Fruit fly (Drosophila melanogaster) whole organism, embryonic: ENCODE results near the gene Oct-TyrR.

ENCODE experiments used
- Bteb2 ChIP-seq: fragments of 200-800 bp; sonication (Bioruptor generic); optimal IDR thresholded peaks from 2 replicates; lab custom pipeline; 2016; ENCODE audit warnings: missing biosample characterization, missing genetic modification characterization
- CG11247 ChIP-seq: fragments of 200-800 bp; sonication (Bioruptor generic); IDR thresholded peaks from 2 replicates; pipeline ENCODE4 v1.3.6; 2022; ENCODE audit warnings: missing biosample characterization, missing genetic modification characterization
- CG12942 ChIP-seq: fragments of 200-800 bp; sonication (Bioruptor generic); optimal IDR thresholded peaks from 3 replicates; lab custom pipeline; 2016; ENCODE audit warnings: missing biosample characterization, missing genetic modification characterization
- CG13775 ChIP-seq: fragments of 200-800 bp; sonication (Bioruptor generic); optimal IDR thresholded peaks from 3 replicates; lab custom pipeline; 2017; ENCODE audit warnings: missing biosample characterization, mild to moderate bottlenecking, missing genetic modification characterization
- CG14050 ChIP-seq: fragments of 200-800 bp; sonication (Bioruptor generic); IDR thresholded peaks from 3 replicates; pipeline ENCODE4 v1.3.6; 2022; ENCODE audit warnings: missing biosample characterization, missing genetic modification characterization
- CG14667 ChIP-seq: fragments of 200-800 bp; sonication (Bioruptor generic); IDR thresholded peaks from 2 replicates; pipeline ENCODE4 v1.3.6; 2022; ENCODE audit warnings: missing biosample characterization, missing genetic modification characterization
- CG15011 ChIP-seq: fragments of 200-800 bp; sonication (Bioruptor generic); optimal IDR thresholded peaks from 3 replicates; lab custom pipeline; 2018; ENCODE audit warnings: missing biosample characterization, mild to moderate bottlenecking, missing genetic modification characterization
- CG1647 ChIP-seq: fragments of 200-800 bp; sonication (Bioruptor generic); optimal IDR thresholded peaks from 3 replicates; lab custom pipeline; 2016; ENCODE audit warnings: missing biosample characterization, missing genetic modification characterization
- CG17802 ChIP-seq: fragments of 200-800 bp; sonication (Bioruptor generic); optimal IDR thresholded peaks from 2 replicates; lab custom pipeline; 2018; ENCODE audit warnings: missing biosample characterization, mild to moderate bottlenecking, missing genetic modification characterization, moderate library complexity
- CG2199 ChIP-seq: fragments of 200-800 bp; sonication (Bioruptor generic); IDR thresholded peaks from 3 replicates; pipeline ENCODE4 v1.3.6; 2022; ENCODE audit warnings: missing biosample characterization, missing genetic modification characterization
- CG31388 ChIP-seq: fragments of 200-800 bp; sonication (Bioruptor generic); optimal IDR thresholded peaks from 2 replicates; lab custom pipeline; 2016; ENCODE audit warnings: missing biosample characterization, missing genetic modification characterization
- CG3163 ChIP-seq: fragments of 200-800 bp; sonication (Bioruptor generic); optimal IDR thresholded peaks from 3 replicates; lab custom pipeline; 2016; ENCODE audit warnings: missing biosample characterization, missing genetic modification characterization
- CG4360 ChIP-seq: fragments of 200-800 bp; sonication (Bioruptor generic); IDR thresholded peaks from 2 replicates; pipeline ENCODE4 v1.3.6; 2022; ENCODE audit warnings: missing biosample characterization, missing genetic modification characterization
- CG43689 ChIP-seq: fragments of 200-800 bp; sonication (Bioruptor generic); IDR thresholded peaks from 2 replicates; pipeline ENCODE4 v1.3.6; 2022; ENCODE audit warnings: missing biosample characterization, missing genetic modification characterization
- CG4707 ChIP-seq: fragments of 200-800 bp; sonication (Bioruptor generic); optimal IDR thresholded peaks from 2 replicates; lab custom pipeline; 2018; ENCODE audit warnings: missing biosample characterization, mild to moderate bottlenecking, missing genetic modification characterization, moderate library complexity
- CG4730 ChIP-seq: fragments of 200-800 bp; sonication (Bioruptor generic); IDR thresholded peaks from 2 replicates; pipeline ENCODE4 v1.3.6; 2022; ENCODE audit warnings: missing biosample characterization, missing genetic modification characterization
- CG5245 ChIP-seq: fragments of 200-800 bp; sonication (Bioruptor generic); optimal IDR thresholded peaks from 3 replicates; lab custom pipeline; 2016; ENCODE audit warnings: missing biosample characterization, missing genetic modification characterization
- CG6765 ChIP-seq: fragments of 200-800 bp; sonication (Bioruptor generic); optimal IDR thresholded peaks from 3 replicates; lab custom pipeline; 2017; ENCODE audit warnings: missing biosample characterization, mild to moderate bottlenecking, missing genetic modification characterization
- CG8478 ChIP-seq: fragments of >200 bp; optimal IDR thresholded peaks from 2 replicates; lab custom pipeline; 2018
- CG9215 ChIP-seq: fragments of 200-800 bp; sonication (Bioruptor generic); IDR thresholded peaks from 2 replicates; pipeline ENCODE4 v1.3.6; 2022; ENCODE audit warnings: missing biosample characterization, missing genetic modification characterization
- CG9797 ChIP-seq: fragments of 200-800 bp; sonication (Bioruptor generic); optimal IDR thresholded peaks from 3 replicates; lab custom pipeline; 2018; ENCODE audit warnings: missing biosample characterization, mild to moderate bottlenecking, missing genetic modification characterization
- Deaf1 ChIP-seq: fragments of 200-800 bp; optimal IDR thresholded peaks from 3 replicates; lab custom pipeline; 2019; ENCODE audit warnings: missing biosample characterization, mild to moderate bottlenecking, missing genetic modification characterization, moderate library complexity
- Dip3 ChIP-seq: fragments of 200-800 bp; sonication (Bioruptor generic); optimal IDR thresholded peaks from 3 replicates; lab custom pipeline; 2016; ENCODE audit warnings: missing biosample characterization, missing genetic modification characterization
- Dp ChIP-seq: fragments of 200-800 bp; sonication (Bioruptor generic); optimal IDR thresholded peaks from 2 replicates; lab custom pipeline; 2018; ENCODE audit warnings: missing biosample characterization, mild to moderate bottlenecking, missing genetic modification characterization, moderate library complexity
- Drgx ChIP-seq: fragments of 200-800 bp; sonication (Bioruptor generic); IDR thresholded peaks from 2 replicates; pipeline ENCODE4 v1.3.6; 2022; ENCODE audit warnings: missing biosample characterization, missing genetic modification characterization
- E2f2 ChIP-seq: fragments of 200-800 bp; sonication (Bioruptor generic); IDR thresholded peaks from 2 replicates; pipeline ENCODE4 v1.3.6; 2022; ENCODE audit warnings: missing biosample characterization, missing genetic modification characterization
- Hand ChIP-seq: fragments of 200-800 bp; sonication (Bioruptor generic); optimal IDR thresholded peaks from 2 replicates; lab custom pipeline; 2017; ENCODE audit warnings: mild to moderate bottlenecking, missing biosample characterization, missing genetic modification reagents, missing genetic modification characterization
- Hr51 ChIP-seq, 2 experiments: fragments of 200-800 bp; sonication (Bioruptor generic); optimal IDR thresholded peaks; 2 replicates in 1 of 2; 3 replicates in 1 of 2; lab custom pipeline; 2016 to 2018; ENCODE audit warnings: missing biosample characterization in 2 of 2, missing genetic modification characterization in 2 of 2, mild to moderate bottlenecking in 1 of 2, moderate library complexity in 1 of 2
- NFAT ChIP-seq: fragments of 200-800 bp; sonication (Bioruptor generic); IDR thresholded peaks from 2 replicates; pipeline ENCODE4 v1.3.6; 2022; ENCODE audit warnings: missing biosample characterization, missing genetic modification characterization
- Neu2 ChIP-seq: fragments of 200-800 bp; sonication (Bioruptor generic); optimal IDR thresholded peaks from 3 replicates; lab custom pipeline; 2016; ENCODE audit warnings: missing biosample characterization, missing genetic modification characterization, borderline replicate concordance
- Sin3A ChIP-seq: fragments of >200 bp; optimal IDR thresholded peaks from 2 replicates; lab custom pipeline; 2018
- ac ChIP-seq: fragments of 200-800 bp; sonication (Bioruptor generic); optimal IDR thresholded peaks from 3 replicates; lab custom pipeline; 2017; ENCODE audit warnings: missing biosample characterization, mild to moderate bottlenecking, missing genetic modification characterization
- amos ChIP-seq: fragments of 200-800 bp; sonication (Bioruptor generic); IDR thresholded peaks from 2 replicates; pipeline ENCODE4 v1.3.6; 2022; ENCODE audit warnings: missing biosample characterization, missing genetic modification characterization; ENCODE audit not compliant: partially characterized antibody
- bab2 ChIP-seq: fragments of 200-800 bp; sonication (Bioruptor generic); optimal IDR thresholded peaks from 2 replicates; lab custom pipeline; 2016; ENCODE audit warnings: missing biosample characterization, missing genetic modification characterization
- gcm2 ChIP-seq: fragments of 200-800 bp; sonication (Bioruptor generic); optimal IDR thresholded peaks from 2 replicates; lab custom pipeline; 2016; ENCODE audit warnings: missing biosample characterization, missing genetic modification characterization
- gsb ChIP-seq: fragments of 200-800 bp; sonication (Bioruptor generic); IDR thresholded peaks from 2 replicates; pipeline ENCODE4 v1.3.6; 2022; ENCODE audit warnings: missing biosample characterization, missing genetic modification characterization
- insv ChIP-seq, 2 experiments: fragments of 200-800 bp; sonication (Bioruptor generic); optimal IDR thresholded peaks; 3 replicates each; lab custom pipeline; 2016 to 2018; ENCODE audit warnings: missing biosample characterization in 2 of 2, missing genetic modification characterization in 2 of 2
- nau ChIP-seq: fragments of 200-800 bp; sonication (Bioruptor generic); optimal IDR thresholded peaks from 3 replicates; lab custom pipeline; 2017; ENCODE audit warnings: missing biosample characterization, mild to moderate bottlenecking, missing genetic modification characterization, missing genetic modification reagents
- nerfin-1 ChIP-seq: fragments of 200-800 bp; sonication (Bioruptor generic); optimal IDR thresholded peaks from 3 replicates; lab custom pipeline; 2019; ENCODE audit warnings: missing biosample characterization, mild to moderate bottlenecking, missing genetic modification characterization, moderate library complexity
- otp ChIP-seq: fragments of 200-800 bp; sonication (Bioruptor generic); IDR thresholded peaks from 3 replicates; pipeline ENCODE4, ENCODE4 v1.3.6; 2022; ENCODE audit warnings: missing biosample characterization, missing genetic modification characterization
- pb ChIP-seq: fragments of 200-800 bp; sonication (Bioruptor generic); optimal IDR thresholded peaks from 3 replicates; lab custom pipeline; 2016; ENCODE audit warnings: missing biosample characterization, missing genetic modification characterization
- row ChIP-seq: fragments of 200-800 bp; sonication (Bioruptor generic); IDR thresholded peaks from 3 replicates; pipeline ENCODE4 v1.3.6; 2022; ENCODE audit warnings: missing biosample characterization, missing genetic modification characterization
- sens-2 ChIP-seq: fragments of 200-800 bp; sonication (Bioruptor generic); IDR thresholded peaks from 2 replicates; pipeline ENCODE4 v1.3.6; 2022; ENCODE audit warnings: missing biosample characterization, missing genetic modification characterization
- shn ChIP-seq: fragments of 200-800 bp; sonication (Bioruptor generic); optimal IDR thresholded peaks from 3 replicates; lab custom pipeline; 2016; ENCODE audit warnings: missing biosample characterization, missing genetic modification characterization
- sob ChIP-seq: fragments of 200-800 bp; sonication (Bioruptor generic); IDR thresholded peaks from 2 replicates; pipeline ENCODE4 v1.3.6; 2022; ENCODE audit warnings: missing biosample characterization, missing genetic modification characterization
- stwl ChIP-seq: fragments of 200-800 bp; sonication (Bioruptor generic); optimal IDR thresholded peaks from 3 replicates; lab custom pipeline; 2018; ENCODE audit warnings: missing biosample characterization, mild to moderate bottlenecking, missing genetic modification characterization, moderate library complexity
- sug ChIP-seq: fragments of 200-800 bp; optimal IDR thresholded peaks from 2 replicates; lab custom pipeline; 2019; ENCODE audit warnings: missing biosample characterization, mild to moderate bottlenecking, missing genetic modification characterization, moderate library complexity
- toy ChIP-seq: fragments of 200-800 bp; sonication (Bioruptor generic); IDR thresholded peaks from 2 replicates; pipeline ENCODE4 v1.3.6; 2022; ENCODE audit warnings: missing biosample characterization, missing genetic modification characterization
- trem ChIP-seq: fragments of 200-800 bp; optimal IDR thresholded peaks from 3 replicates; lab custom pipeline; 2019; ENCODE audit warnings: missing biosample characterization, mild to moderate bottlenecking, missing genetic modification characterization, moderate library complexity
- zf30C ChIP-seq: fragments of 200-800 bp; sonication (Bioruptor generic); optimal IDR thresholded peaks from 3 replicates; lab custom pipeline; 2018; ENCODE audit warnings: missing biosample characterization, mild to moderate bottlenecking, missing genetic modification characterization

Gene Oct-TyrR

dm6 chr3L:22075706-22076398 lies 41.0 kb downstream of the Oct-TyrR start, which contains the start of the genes CG7130 and RpLP0 (continued):
- TF ChIP-seq toy (GFP tag; lab: Robert Waterston, UW) (0 out of 2 replicates have a peak, but pooled peaks have one; percentile 37), Hand (GFP tag; lab: Kevin White, UChicago) (peak; percentile 82), CG2199 (GFP tag; lab: Robert Waterston, UW) (no peak), CG1647 (peak; percentile 85), CG9797 (GFP tag; lab: Kevin White, UChicago) (peak; percentile 98), gsb (GFP tag; lab: Robert Waterston, UW) (peak; percentile 83), NFAT (GFP tag; lab: Robert Waterston, UW) (peak; percentile 94), insv (GFP tag; optimal IDR thresholded peaks at IDR 0.05; lab: Kevin White, UChicago) (peak in 1 of 2 experiments; percentile 77), E2f2 (GFP tag; lab: Robert Waterston, UW) (peak; percentile 84), shn (GFP tag; lab: Kevin White, UChicago) (peak; percentile 90), zf30C (GFP tag; lab: Kevin White, UChicago) (peak; percentile 29), CG31388 (GFP tag; lab: Kevin White, UChicago) (peak; percentile 67), Dp (GFP tag; lab: Kevin White, UChicago) (peak; percentile 73), amos (GFP tag; lab: Robert Waterston, UW) (peak; percentile 42; the same call in 1 of the 2 replicates), CG4730 (GFP tag; lab: Robert Waterston, UW) (peak; percentile 28; the same call in 1 of the 2 replicates), CG13775 (GFP tag; lab: Kevin White, UChicago) (peak; percentile 97), CG5245 (GFP tag; lab: Kevin White, UChicago) (peak; percentile 88), CG43689 (peak; percentile 76), CG14050 (GFP tag; lab: Robert Waterston, UW) (peak; percentile 79), CG4360 (GFP tag; lab: Robert Waterston, UW) (peak; percentile 41; the same call in 1 of the 2 replicates), CG14667 (peak; percentile 73), CG6765 (GFP tag; lab: Kevin White, UChicago) (peak; percentile 97), sug (peak; percentile 91), CG15011 (GFP tag; lab: Kevin White, UChicago) (peak; percentile 92), CG9215 (GFP tag; lab: Robert Waterston, UW) (peak; percentile 56), CG12942 (GFP tag; lab: Kevin White, UChicago) (peak; percentile 78), Neu2 (GFP tag; lab: Kevin White, UChicago) (peak; percentile 83), Drgx (GFP tag; lab: Robert Waterston, UW) (0 out of 2 replicates have a peak, but pooled peaks have one; percentile 19), gcm2 (GFP tag; lab: Kevin White, UChicago) (peak; percentile 74), Sin3A (lab: Kevin White, UChicago) (peak; percentile 94), CG3163 (peak; percentile 82), bab2 (GFP tag; lab: Kevin White, UChicago) (peak; percentile 83), CG4707 (GFP tag; lab: Kevin White, UChicago) (peak; percentile 92), row (GFP tag; lab: Robert Waterston, UW) (peak; percentile 57), Bteb2 (GFP tag; lab: Kevin White, UChicago) (peak; percentile 90), nerfin-1 (tag; lab: Kevin White, UChicago) (peak; percentile 87), otp (peak; percentile 95), CG8478 (lab: Kevin White, UChicago) (no peak), Hr51 (GFP tag; optimal IDR thresholded peaks at IDR 0.05; lab: Kevin White, UChicago) (peak; percentile 84 to 94), CG11247 (GFP tag; lab: Robert Waterston, UW) (peak; percentile 84), sob (GFP tag; lab: Robert Waterston, UW) (peak; percentile 92), trem (tag; lab: Kevin White, UChicago) (peak; percentile 89), stwl (tag; lab: Kevin White, UChicago) (peak; percentile 88), nau (GFP tag; lab: Kevin White, UChicago) (peak; percentile 97), sens-2 (GFP tag; lab: Robert Waterston, UW) (peak; percentile 92), Deaf1 (peak; percentile 61), CG17802 (peak; percentile 86), Dip3 (peak; percentile 87), pb (GFP tag; lab: Kevin White, UChicago) (peak; percentile 96), ac (GFP tag; lab: Kevin White, UChicago) (peak; percentile 87)
